Fruit fly (Drosophila melanogaster): ENCODE measurements around the gene CG6184.

Gene CG6184

DNA sequence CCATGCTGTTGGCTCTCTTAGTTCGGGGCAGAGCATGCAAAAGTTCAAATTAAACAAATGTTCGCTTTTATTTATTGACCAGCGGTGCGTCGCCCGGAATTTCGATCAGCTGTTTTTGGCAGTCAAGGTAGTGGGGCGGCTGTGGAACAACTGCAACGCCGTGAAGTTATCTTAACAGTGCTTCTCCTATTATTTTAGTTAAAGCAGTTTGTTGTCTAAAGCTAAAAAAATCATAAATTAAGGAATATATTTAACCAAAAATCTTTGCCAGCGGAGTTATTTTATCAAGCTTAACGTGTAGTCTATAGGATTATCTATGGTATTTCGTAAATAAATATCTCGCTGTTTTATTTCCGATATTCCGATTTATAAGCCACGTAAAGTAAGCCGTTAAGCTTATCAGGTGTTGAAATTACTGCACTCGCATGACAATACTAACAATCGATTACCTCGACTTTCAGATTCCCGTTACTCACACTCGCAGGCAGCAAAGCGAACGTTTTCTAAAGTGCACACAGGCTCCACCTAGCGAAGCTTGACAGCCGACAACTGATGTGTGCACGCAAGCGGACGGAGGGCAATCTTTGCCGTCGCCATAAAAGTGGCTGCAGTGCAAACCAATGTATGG is 9.3 kb downstream of the CG6184 start, which contains the start of the genes CG6195 and CG31220 (continued):
- TF ChIP-seq caup (GFP tag; optimal IDR thresholded peaks at IDR 0.05; ENCODE audit: severe bottlenecking) = peak; percentile 12

DNA sequence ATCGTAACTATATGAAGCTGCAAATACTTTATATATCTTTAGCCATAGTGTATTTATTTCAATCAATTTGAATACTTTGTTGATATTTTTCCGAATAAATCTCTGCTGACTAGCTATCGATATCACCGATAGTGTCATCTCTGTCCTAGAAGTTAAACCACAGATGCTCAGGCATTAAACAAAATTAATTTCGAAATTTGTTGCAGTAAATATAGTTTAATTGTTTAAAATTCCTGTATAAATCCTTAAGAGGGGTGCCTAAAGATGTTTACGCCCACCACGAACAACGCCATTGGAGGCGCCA is 12.8 kb downstream of the CG6184 start, which contains the start of gene Nup58:
TSS of gene Nup58 (plus strand) at position 126 of the 304 bp plus-strand sequence.
- TF ChIP-seq gsb-n (tag; optimal IDR thresholded peaks at IDR 0.05) (no peak), rib (GFP tag; IDR thresholded peaks at IDR 0.05) (no peak), CG2875 (GFP tag; optimal IDR thresholded peaks at IDR 0.05) (no peak), peb (GFP tag; IDR thresholded peaks at IDR 0.05) (no peak), CG8478 (optimal IDR thresholded peaks at IDR 0.05) (no peak), CG3163 (GFP tag; optimal IDR thresholded peaks at IDR 0.05) (no peak), B-H1 (GFP tag; IDR thresholded peaks at IDR 0.05) (no peak), Stat92E (GFP tag; optimal IDR thresholded peaks at IDR 0.05) (no peak), CG10267 (tag; optimal IDR thresholded peaks at IDR 0.05) (no peak), knrl (GFP tag; IDR thresholded peaks at IDR 0.05; ENCODE audit: partially characterized antibody) (peak; percentile 74; the same call in 2 of the 3 replicates), CG3838 (GFP tag; optimal IDR thresholded peaks at IDR 0.05) (no peak), CG6254 (GFP tag; optimal IDR thresholded peaks at IDR 0.05) (no peak), zen2 (GFP tag; IDR thresholded peaks at IDR 0.05; ENCODE audit: partially characterized antibody) (peak; percentile 76), slbo (GFP tag; IDR thresholded peaks at IDR 0.05) (peak; percentile 58; the same call in 1 of the 2 replicates), CG10147 (GFP tag; optimal IDR thresholded peaks at IDR 0.05) (no peak), E2f1 (GFP tag; IDR thresholded peaks at IDR 0.05) (peak; percentile 44; the same call in 1 of the 2 replicates), CG12236 (GFP tag; optimal IDR thresholded peaks at IDR 0.05) (no peak), stwl (tag; optimal IDR thresholded peaks at IDR 0.05) (no peak), CG13775 (GFP tag; optimal IDR thresholded peaks at IDR 0.05) (no peak), Atf-2 (GFP tag; optimal IDR thresholded peaks at IDR 0.05) (no peak), Lim3 (GFP tag; IDR thresholded peaks at IDR 0.05) (no peak), Rfx (GFP tag; IDR thresholded peaks at IDR 0.05) (peak; percentile 65), bab2 (GFP tag; optimal IDR thresholded peaks at IDR 0.05) (no peak), CG7372 (GFP tag; IDR thresholded peaks at IDR 0.05) (no peak), CG18011 (GFP tag; optimal IDR thresholded peaks at IDR 0.05) (no peak), crp (GFP tag; optimal IDR thresholded peaks at IDR 0.05) (no peak), wdn (GFP tag; IDR thresholded peaks at IDR 0.05) (no peak), Bgb (GFP tag; IDR thresholded peaks at IDR 0.05; ENCODE audit: partially characterized antibody) (peak; percentile 79), CG15011 (GFP tag; optimal IDR thresholded peaks at IDR 0.05) (no peak), CG15696 (tag; optimal IDR thresholded peaks at IDR 0.05) (no peak), CG6689 (GFP tag; IDR thresholded peaks at IDR 0.05) (no peak), sd (tag; optimal IDR thresholded peaks at IDR 0.05) (no peak), kah (GFP tag; optimal IDR thresholded peaks at IDR 0.05) (no peak), CG2116 (GFP tag; optimal IDR thresholded peaks at IDR 0.05) (no peak), Max (GFP tag; optimal IDR thresholded peaks at IDR 0.05) (no peak), CG6791 (GFP tag; IDR thresholded peaks at IDR 0.05; ENCODE audit: partially characterized antibody) (peak; percentile 80), chm (GFP tag; IDR thresholded peaks at IDR 0.05) (no peak), CG8924 (tag; optimal IDR thresholded peaks at IDR 0.05) (no peak), tup (GFP tag; optimal IDR thresholded peaks at IDR 0.05) (no peak), sob (GFP tag; IDR thresholded peaks at IDR 0.05) (no peak; the same call in 1 of the 2 replicates), chif (GFP tag; optimal IDR thresholded peaks at IDR 0.05) (no peak), tap (tag; optimal IDR thresholded peaks at IDR 0.05) (no peak), Sry-β (GFP tag; optimal IDR thresholded peaks at IDR 0.05) (no peak), MESR4 (GFP tag; optimal IDR thresholded peaks at IDR 0.05) (no peak), p53 (GFP tag; optimal IDR thresholded peaks at IDR 0.05) (no peak), Lhr (GFP tag; optimal IDR thresholded peaks at IDR 0.05) (no peak), Ptx1 (GFP tag; IDR thresholded peaks at IDR 0.05) (peak; percentile 14; the same call in 1 of the 2 replicates)
